Worm (Caenorhabditis elegans) whole organism, young adult: ENCODE results near the gene C47D12.2.

ENCODE experiments used
- B0261.1 ChIP-seq: sonication (generic microtip); optimal IDR thresholded peaks from 2 replicates; lab custom pipeline; 2016; ENCODE audit warnings: mild to moderate bottlenecking, missing genetic modification characterization, moderate library complexity, missing compliant biosample characterization
- C17E4.6 ChIP-seq: fragments of 200-800 bp; sonication (Bioruptor generic); IDR thresholded peaks from 2 replicates; pipeline ENCODE4 v1.3.6; 2022; ENCODE audit warnings: missing genetic modification reagents, missing genetic modification characterization, missing compliant biosample characterization
- F23B12.7 ChIP-seq: sonication (generic microtip); optimal IDR thresholded peaks from 2 replicates; lab custom pipeline; 2017; ENCODE audit warnings: missing genetic modification characterization, mild to moderate bottlenecking, missing compliant biosample characterization, antibody characterized with exemption, moderate library complexity; ENCODE audit not compliant: insufficient read depth
- F37B4.10 ChIP-seq: fragments of 200-800 bp; sonication (Bioruptor generic); IDR thresholded peaks from 2 replicates; pipeline ENCODE4 v1.3.6; 2022; ENCODE audit warnings: missing genetic modification characterization, missing compliant biosample characterization
- F39B2.1 ChIP-seq: fragments of 200-800 bp; sonication (Bioruptor generic); IDR thresholded peaks from 2 replicates; pipeline ENCODE4 v1.3.6; 2022; ENCODE audit warnings: missing genetic modification reagents, missing genetic modification characterization, missing compliant biosample characterization
- F49E8.2 ChIP-seq: sonication (generic microtip); optimal IDR thresholded peaks from 3 replicates; lab custom pipeline; 2017; ENCODE audit warnings: missing genetic modification characterization, mild to moderate bottlenecking, missing compliant biosample characterization, antibody characterized with exemption, moderate library complexity; ENCODE audit not compliant: insufficient read depth
- F55B11.4 ChIP-seq: sonication (generic microtip); optimal IDR thresholded peaks from 2 replicates; lab custom pipeline; 2016; ENCODE audit warnings: missing compliant biosample characterization, missing genetic modification characterization, borderline replicate concordance; ENCODE audit not compliant: insufficient read depth
- K11D2.4 ChIP-seq: fragments of 200-800 bp; sonication (Bioruptor generic); IDR thresholded peaks from 2 replicates; pipeline ENCODE4 v1.3.6; 2022; ENCODE audit warnings: missing genetic modification reagents, missing genetic modification characterization, missing compliant biosample characterization
- Y56A3A.18 ChIP-seq: fragments of 200-800 bp; sonication (Bioruptor generic); IDR thresholded peaks from 2 replicates; pipeline ENCODE4 v1.3.6; 2022; ENCODE audit warnings: missing genetic modification reagents, missing genetic modification characterization, missing compliant biosample characterization
- Y67H2A.10 ChIP-seq: fragments of 200-800 bp; sonication (Bioruptor generic); conservative IDR thresholded peaks from 2 replicates; pipeline ENCODE4 v1.3.6; 2022; ENCODE audit warnings: missing genetic modification reagents, missing genetic modification characterization, missing compliant biosample characterization
- Y79H2A.3 ChIP-seq: fragments of 200-800 bp; sonication (Bioruptor generic); conservative IDR thresholded peaks from 2 replicates; pipeline ENCODE4 v1.3.6; 2022; ENCODE audit warnings: missing genetic modification reagents, missing genetic modification characterization, missing compliant biosample characterization
- Y95B8A.8 ChIP-seq: fragments of 200-800 bp; sonication (Bioruptor generic); IDR thresholded peaks from 2 replicates; pipeline ENCODE4 v1.3.6; 2022; ENCODE audit warnings: missing genetic modification reagents, missing genetic modification characterization, missing compliant biosample characterization
- ZK185.1 ChIP-seq: sonication (generic microtip); optimal IDR thresholded peaks from 2 replicates; lab custom pipeline; 2016; ENCODE audit warnings: mild to moderate bottlenecking, missing genetic modification characterization, missing compliant biosample characterization; ENCODE audit not compliant: poor library complexity, severe bottlenecking
- ama-1 ChIP-seq, 3 experiments: fragments of 150-350 bp in 1 of 3; sonication (generic microtip) in 2 of 3; optimal IDR thresholded peaks; 2 replicates each; lab custom pipeline; 2014 to 2018; ENCODE audit warnings: missing biosample characterization in 2 of 3, missing genetic modification characterization in 2 of 3, missing genetic modification reagents in 2 of 3
- aptf-2 ChIP-seq: fragments of 200-800 bp; sonication (Bioruptor generic); conservative IDR thresholded peaks from 2 replicates; pipeline ENCODE4 v1.3.6; 2022; ENCODE audit warnings: missing genetic modification reagents, missing genetic modification characterization, missing compliant biosample characterization
- aptf-3 ChIP-seq: fragments of 200-800 bp; sonication (Bioruptor generic); IDR thresholded peaks from 2 replicates; pipeline ENCODE4 v1.3.6; 2022; ENCODE audit warnings: missing genetic modification characterization, missing compliant biosample characterization
- athp-1 ChIP-seq: sonication (generic microtip); optimal IDR thresholded peaks from 2 replicates; lab custom pipeline; 2017; ENCODE audit warnings: mild to moderate bottlenecking, missing genetic modification characterization, missing compliant biosample characterization
- bed-1 ChIP-seq: fragments of 200-800 bp; sonication (Bioruptor generic); IDR thresholded peaks from 2 replicates; pipeline ENCODE4 v1.3.6; 2022; ENCODE audit warnings: missing genetic modification reagents, missing genetic modification characterization, missing compliant biosample characterization
- cebp-2 ChIP-seq: fragments of 200-800 bp; sonication (Bioruptor generic); IDR thresholded peaks from 2 replicates; pipeline ENCODE4 v1.3.6; 2022; ENCODE audit warnings: missing genetic modification characterization, missing compliant biosample characterization
- ceh-100 ChIP-seq: fragments of 200-800 bp; sonication (Bioruptor generic); IDR thresholded peaks from 2 replicates; pipeline ENCODE4 v1.3.6; 2022; ENCODE audit warnings: missing genetic modification reagents, missing genetic modification characterization, missing compliant biosample characterization
- ceh-27 ChIP-seq: fragments of 200-800 bp; sonication (Bioruptor generic); optimal IDR thresholded peaks from 2 replicates; lab custom pipeline; 2018; ENCODE audit warnings: mild to moderate bottlenecking, missing genetic modification characterization, moderate library complexity, missing compliant biosample characterization
- ceh-58 ChIP-seq: fragments of 200-800 bp; sonication (Bioruptor generic); IDR thresholded peaks from 2 replicates; pipeline ENCODE4 v1.3.6; 2022; ENCODE audit warnings: missing genetic modification characterization, missing compliant biosample characterization
- die-1 ChIP-seq: sonication (generic microtip); optimal IDR thresholded peaks from 2 replicates; lab custom pipeline; 2016; ENCODE audit warnings: missing genotype, mild to moderate bottlenecking, missing genetic modification characterization, missing compliant biosample characterization
- dpl-1 ChIP-seq: fragments of 150-350 bp; optimal IDR thresholded peaks from 2 replicates; lab custom pipeline; 2014; ENCODE audit warnings: missing biosample characterization, missing genetic modification reagents, missing genetic modification characterization
- efl-1 ChIP-seq: fragments of 150-350 bp; optimal IDR thresholded peaks from 2 replicates; lab custom pipeline; 2014; ENCODE audit warnings: missing biosample characterization, missing genetic modification reagents, missing genetic modification characterization
- ets-4 ChIP-seq: fragments of 200-800 bp; sonication (Bioruptor generic); optimal IDR thresholded peaks from 2 replicates; lab custom pipeline; 2018; ENCODE audit warnings: mild to moderate bottlenecking, missing genetic modification characterization, missing compliant biosample characterization
- him-1 ChIP-seq: sonication (generic microtip); optimal IDR thresholded peaks from 2 replicates; lab custom pipeline; 2016; ENCODE audit warnings: missing genotype, missing genetic modification reagents, missing genetic modification characterization, missing compliant biosample characterization
- hlh-26 ChIP-seq: fragments of 200-800 bp; sonication (Bioruptor generic); conservative IDR thresholded peaks from 2 replicates; pipeline ENCODE4 v1.3.6; 2022; ENCODE audit warnings: missing genetic modification reagents, missing genetic modification characterization, missing compliant biosample characterization
- hrde-1 ChIP-seq: sonication (generic microtip); optimal IDR thresholded peaks from 2 replicates; lab custom pipeline; 2016; ENCODE audit warnings: missing genetic modification characterization, mild to moderate bottlenecking, missing compliant biosample characterization, moderate library complexity, missing genotype, missing genetic modification reagents, borderline replicate concordance
- lag-1 ChIP-seq: fragments of 200-800 bp; sonication (Bioruptor generic); IDR thresholded peaks from 2 replicates; pipeline ENCODE4 v1.3.6; 2022; ENCODE audit warnings: missing genetic modification reagents, missing genetic modification characterization, missing compliant biosample characterization
- lin-35 ChIP-seq, 3 experiments: fragments of 150-350 bp in 2 of 3; sonication (generic microtip) in 1 of 3; optimal IDR thresholded peaks; 2 replicates each; lab custom pipeline; 2014 to 2018; ENCODE audit warnings: missing biosample characterization in 3 of 3, missing genetic modification characterization in 3 of 3, missing genetic modification reagents in 3 of 3
- lin-40 ChIP-seq: sonication (generic microtip); optimal IDR thresholded peaks from 2 replicates; lab custom pipeline; 2016; ENCODE audit warnings: missing genetic modification characterization, mild to moderate bottlenecking, missing compliant biosample characterization, missing genotype, missing genetic modification reagents
- lin-54 ChIP-seq: fragments of 200-800 bp; sonication (Bioruptor generic); optimal IDR thresholded peaks from 2 replicates; lab custom pipeline; 2018; ENCODE audit warnings: mild to moderate bottlenecking, missing genetic modification characterization, missing compliant biosample characterization
- madf-8 ChIP-seq: fragments of 200-800 bp; sonication (Bioruptor generic); conservative IDR thresholded peaks from 2 replicates; pipeline ENCODE4 v1.3.6; 2022; ENCODE audit warnings: missing genetic modification reagents, missing genetic modification characterization, missing compliant biosample characterization
- mel-28 ChIP-seq: sonication (generic microtip); optimal IDR thresholded peaks from 2 replicates; lab custom pipeline; 2016; ENCODE audit warnings: borderline replicate concordance, mild to moderate bottlenecking, missing genetic modification characterization, missing compliant biosample characterization
- nhr-179 ChIP-seq: sonication (generic microtip); optimal IDR thresholded peaks from 2 replicates; lab custom pipeline; 2016; ENCODE audit warnings: mild to moderate bottlenecking, missing genetic modification characterization, missing compliant biosample characterization
- rcor-1 ChIP-seq: fragments of 200-800 bp; sonication (Bioruptor generic); IDR thresholded peaks from 2 replicates; pipeline ENCODE4 v1.3.6; 2022; ENCODE audit warnings: missing genetic modification reagents, missing genetic modification characterization, missing compliant biosample characterization
- rec-8 ChIP-seq, 2 experiments: sonication (generic microtip); optimal IDR thresholded peaks; 2 replicates each; lab custom pipeline; 2016; ENCODE audit warnings: mild to moderate bottlenecking in 2 of 2, missing genetic modification characterization in 2 of 2, missing genetic modification reagents in 2 of 2, missing genotype in 2 of 2, missing biosample characterization in 1 of 2, missing compliant biosample characterization in 1 of 2, moderate library complexity in 1 of 2
- repo-1 ChIP-seq: sonication (generic microtip); optimal IDR thresholded peaks from 2 replicates; lab custom pipeline; 2017; ENCODE audit warnings: mild to moderate bottlenecking, missing genetic modification characterization, missing compliant biosample characterization
- sea-2 ChIP-seq: fragments of 200-800 bp; sonication (Bioruptor generic); IDR thresholded peaks from 2 replicates; pipeline ENCODE4 v1.3.6; 2022; ENCODE audit warnings: missing genetic modification characterization, missing compliant biosample characterization
- snpc-1.3 ChIP-seq: sonication (generic microtip); optimal IDR thresholded peaks from 2 replicates; lab custom pipeline; 2017; ENCODE audit warnings: missing genetic modification characterization, mild to moderate bottlenecking, missing compliant biosample characterization, antibody characterized with exemption, moderate library complexity, missing genotype, missing genetic modification reagents; ENCODE audit not compliant: insufficient read depth
- tlf-1 ChIP-seq: fragments of 200-800 bp; sonication (Bioruptor generic); optimal IDR thresholded peaks from 2 replicates; lab custom pipeline; 2018; ENCODE audit warnings: mild to moderate bottlenecking, missing genetic modification characterization, missing compliant biosample characterization
- unc-130 ChIP-seq: sonication (generic microtip); optimal IDR thresholded peaks from 2 replicates; lab custom pipeline; 2016; ENCODE audit warnings: missing genetic modification reagents, missing genetic modification characterization, missing compliant biosample characterization
- zfh-2 ChIP-seq: fragments of 200-800 bp; sonication (Bioruptor generic); conservative IDR thresholded peaks from 2 replicates; pipeline ENCODE4 v1.3.6; 2022; ENCODE audit warnings: missing genetic modification reagents, missing genetic modification characterization, missing compliant biosample characterization
- ztf-18 ChIP-seq: sonication (generic microtip); optimal IDR thresholded peaks from 2 replicates; lab custom pipeline; 2016; ENCODE audit warnings: missing genotype, mild to moderate bottlenecking, missing genetic modification characterization, missing compliant biosample characterization
- ztf-22 ChIP-seq: fragments of 200-800 bp; sonication (Bioruptor generic); optimal IDR thresholded peaks from 2 replicates; lab custom pipeline; 2018; ENCODE audit warnings: mild to moderate bottlenecking, missing genetic modification characterization, moderate library complexity, missing compliant biosample characterization
- ztf-26 ChIP-seq: sonication (generic microtip); optimal IDR thresholded peaks from 2 replicates; lab custom pipeline; 2017; ENCODE audit warnings: missing genetic modification characterization, missing compliant biosample characterization

Gene C47D12.2

ce11 chrII:11728545-11729105, 52.5 kb downstream of the C47D12.2 start, which contains the start of gene alh-8 (continued):
- TF ChIP-seq ama-1 (optimal IDR thresholded peaks at IDR 0.05; lab: Kevin White, UChicago), result no peak
- TF ChIP-seq ama-1 (GFP tag; optimal IDR thresholded peaks at IDR 0.05; lab: Kevin White, UChicago), result no peak
- TF ChIP-seq aptf-2 (GFP tag; lab: Robert Waterston, UW), result no peak
- TF ChIP-seq Y67H2A.10 (GFP tag; lab: Robert Waterston, UW), result no peak
- TF ChIP-seq madf-8, result no peak
- TF ChIP-seq ztf-26 (tag; lab: Kevin White, UChicago), result peak; percentile 40
- no peak for TF ChIP-seq bed-1 (GFP tag; lab: Robert Waterston, UW)
- peak; percentile 33 for TF ChIP-seq lin-54 (GFP tag; lab: Kevin White, UChicago)
- peak; percentile 29 for TF ChIP-seq ztf-22 (GFP tag; lab: Kevin White, UChicago)
- TF ChIP-seq aptf-3 (GFP tag; lab: Robert Waterston, UW), result no peak
- no peak for TF ChIP-seq hlh-26 (GFP tag; lab: Robert Waterston, UW)
- TF ChIP-seq efl-1 (GFP tag; lab: Kevin White, UChicago), result no peak
- TF ChIP-seq Y95B8A.8, result 0 out of 2 replicates have a peak, but pooled peaks have one; percentile 43
- no peak for TF ChIP-seq K11D2.4
- TF ChIP-seq dpl-1 (GFP tag; lab: Kevin White, UChicago), result no peak
- TF ChIP-seq ceh-100 (GFP tag; lab: Robert Waterston, UW), result no peak
- no peak for TF ChIP-seq nhr-179 (tag; lab: Kevin White, UChicago)
- no peak for TF ChIP-seq ets-4
- peak; percentile 40 for TF ChIP-seq ZK185.1 (tag; lab: Kevin White, UChicago)
- TF ChIP-seq B0261.1 (tag; lab: Kevin White, UChicago), result no peak
- TF ChIP-seq Y56A3A.18 (GFP tag; lab: Robert Waterston, UW), result no peak
- no peak for TF ChIP-seq F55B11.4 (tag; lab: Kevin White, UChicago)
- no peak for TF ChIP-seq zfh-2 (GFP tag; lab: Robert Waterston, UW)
- TF ChIP-seq cebp-2 (GFP tag; lab: Robert Waterston, UW), result no peak
- peak; percentile 5 for TF ChIP-seq athp-1 (tag; lab: Kevin White, UChicago)
- TF ChIP-seq hrde-1 (tag; lab: Kevin White, UChicago), result no peak
- TF ChIP-seq C17E4.6 (GFP tag; lab: Robert Waterston, UW), result no peak
- TF ChIP-seq sea-2, result no peak
- no peak for TF ChIP-seq lag-1 (GFP tag; lab: Robert Waterston, UW)
- no peak for TF ChIP-seq repo-1 (tag; lab: Kevin White, UChicago)
- TF ChIP-seq ceh-58, result no peak
- TF ChIP-seq ceh-27 (GFP tag; lab: Kevin White, UChicago), result no peak
- TF ChIP-seq F39B2.1 (GFP tag; lab: Robert Waterston, UW), result no peak
- peak; percentile 25 for TF ChIP-seq lin-40
- TF ChIP-seq lin-35 (GFP tag; optimal IDR thresholded peaks at IDR 0.05; lab: Kevin White, UChicago), result no peak
- no peak for TF ChIP-seq rec-8 (tag; optimal IDR thresholded peaks at IDR 0.05; lab: Kevin White, UChicago)
- TF ChIP-seq rcor-1 (GFP tag; lab: Robert Waterston, UW), result peak; percentile 36; the same call in 1 of the 2 replicates
- no peak for TF ChIP-seq him-1 (tag; lab: Kevin White, UChicago)
- TF ChIP-seq F37B4.10 (GFP tag; lab: Robert Waterston, UW), result no peak
- no peak for TF ChIP-seq unc-130 (GFP tag; lab: Kevin White, UChicago)
- no peak for TF ChIP-seq Y79H2A.3 (GFP tag; lab: Robert Waterston, UW)
- peak; percentile 65 for TF ChIP-seq tlf-1 (GFP tag; lab: Kevin White, UChicago)
- no peak for TF ChIP-seq snpc-1.3 (tag; lab: Kevin White, UChicago)
- TF ChIP-seq mel-28 (tag; lab: Kevin White, UChicago), result no peak
- TF ChIP-seq F49E8.2 (tag; lab: Kevin White, UChicago), result no peak
- peak; percentile 10 for TF ChIP-seq ztf-18
- TF ChIP-seq F23B12.7 (tag; lab: Kevin White, UChicago), result no peak
- peak; percentile 42 for TF ChIP-seq die-1 (tag; lab: Kevin White, UChicago)
